Worm (Caenorhabditis elegans) whole organism, mixed stage, embryonic: ENCODE results near the gene tsp-3.

Experiments
- drap-1 ChIP-seq: fragments of 200-800 bp; sonication (Bioruptor generic); optimal IDR thresholded peaks from 3 replicates; lab custom pipeline; 2018; ENCODE audit warnings: mild to moderate bottlenecking, missing genetic modification characterization, missing compliant biosample characterization
- lin-13 ChIP-seq: fragments of 150-350 bp; optimal IDR thresholded peaks from 2 replicates; lab custom pipeline; 2014; ENCODE audit warnings: missing biosample characterization, missing genetic modification characterization
- nhr-237 ChIP-seq: fragments of 150-350 bp; optimal IDR thresholded peaks from 2 replicates; lab custom pipeline; 2014; ENCODE audit warnings: missing biosample characterization, missing genetic modification characterization
- sptf-1 ChIP-seq: sonication (generic microtip); optimal IDR thresholded peaks from 2 replicates; lab custom pipeline; 2017; ENCODE audit warnings: mild to moderate bottlenecking, missing genetic modification characterization, moderate library complexity, missing compliant biosample characterization
- unc-39 ChIP-seq: fragments of 150-350 bp; optimal IDR thresholded peaks from 2 replicates; lab custom pipeline; 2014; ENCODE audit warnings: missing biosample characterization, missing genetic modification characterization
- unc-62 ChIP-seq: fragments of 150-350 bp; optimal IDR thresholded peaks from 2 replicates; lab custom pipeline; 2014; ENCODE audit warnings: missing biosample characterization, missing genetic modification reagents, missing genetic modification characterization

DNA sequence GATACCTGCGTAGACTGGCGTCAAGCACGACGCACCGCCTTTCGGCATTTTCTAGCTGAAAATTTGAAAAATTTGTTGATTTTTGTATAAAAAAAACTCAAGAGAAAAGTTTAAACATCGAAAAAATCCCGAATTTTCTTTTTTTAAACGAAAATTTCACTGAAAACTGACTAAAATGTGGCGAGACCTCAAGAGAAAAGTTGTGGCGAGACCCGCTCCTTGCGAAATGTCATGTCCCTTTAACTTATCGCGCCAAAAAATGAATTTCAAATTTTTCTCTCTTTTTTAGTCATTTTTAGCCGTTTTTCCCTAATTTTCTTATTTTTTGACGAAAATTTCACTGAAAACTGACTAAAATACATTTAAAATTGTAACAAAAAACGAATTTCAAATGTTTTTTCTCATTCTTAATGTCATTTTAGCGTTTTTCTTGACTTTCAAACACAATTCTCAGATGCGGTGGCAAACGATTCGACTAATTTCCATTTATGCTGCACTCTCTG lies 43.0 kb upstream of the tsp-3 start, which contains the start of the genes snpc-1.2 and Y39E4B.5:
- no peak for TF ChIP-seq lin-13 (tag; lab: Kevin White, UChicago)
- no peak for TF ChIP-seq drap-1
- TF ChIP-seq unc-62, result no peak
- TF ChIP-seq nhr-237, result no peak
- TF ChIP-seq unc-39 (tag; lab: Kevin White, UChicago), result no peak
- TF ChIP-seq sptf-1 (tag; lab: Kevin White, UChicago), result no peak
